Worm (Caenorhabditis elegans) whole organism, L3 larva: ENCODE results near the gene srx-56.

Experiments used
- aly-2 ChIP-seq: fragments of 150-350 bp; optimal IDR thresholded peaks from 2 replicates; lab custom pipeline; 2014; ENCODE audit warnings: missing biosample characterization, missing genetic modification characterization
- elt-1 ChIP-seq: fragments of 150-350 bp; optimal IDR thresholded peaks from 2 replicates; lab custom pipeline; 2014; ENCODE audit warnings: missing biosample characterization, missing genetic modification characterization
- elt-3 ChIP-seq, 3 experiments: fragments of 150-350 bp in 1 of 3; sonication (generic microtip) in 2 of 3; optimal IDR thresholded peaks; 2 replicates in 2 of 3; 4 replicates in 1 of 3; lab custom pipeline; 2014 to 2017; ENCODE audit warnings: missing biosample characterization in 3 of 3, missing genetic modification characterization in 3 of 3
- fkh-10 ChIP-seq: sonication (generic microtip); optimal IDR thresholded peaks from 2 replicates; lab custom pipeline; 2017; ENCODE audit warnings: missing biosample characterization, missing genetic modification reagents, missing genetic modification characterization
- nfya-1 ChIP-seq: sonication (generic microtip); optimal IDR thresholded peaks from 2 replicates; lab custom pipeline; 2017; ENCODE audit warnings: missing genetic modification characterization, mild to moderate bottlenecking, missing compliant biosample characterization, antibody characterized with exemption, moderate library complexity; ENCODE audit not compliant: insufficient read depth
- nhr-11 ChIP-seq: fragments of 150-350 bp; optimal IDR thresholded peaks from 2 replicates; lab custom pipeline; 2014; ENCODE audit warnings: missing biosample characterization, missing genetic modification characterization
- snpc-4 ChIP-seq: fragments of 150-350 bp; optimal IDR thresholded peaks from 2 replicates; lab custom pipeline; 2014; ENCODE audit warnings: missing biosample characterization, missing genetic modification characterization
- tbx-2 ChIP-seq: sonication (generic microtip); optimal IDR thresholded peaks from 2 replicates; lab custom pipeline; 2016; ENCODE audit warnings: mild to moderate bottlenecking, missing genetic modification characterization, missing compliant biosample characterization
- unc-62 ChIP-seq: fragments of 150-350 bp; sonication (generic microtip); optimal IDR thresholded peaks from 4 replicates; lab custom pipeline; 2014; ENCODE audit warnings: missing biosample characterization, missing genetic modification reagents, missing genetic modification characterization

ce11 chrV:7379384-7379783 is 5.2 kb downstream of the srx-56 start, which contains the start of gene srsx-24:
- TF ChIP-seq elt-1: no peak
- no peak for TF ChIP-seq elt-3 (tag; optimal IDR thresholded peaks at IDR 0.05; lab: Kevin White, UChicago)
- TF ChIP-seq nhr-11 (tag; lab: Kevin White, UChicago): no peak
- TF ChIP-seq snpc-4: no peak
- no peak for TF ChIP-seq aly-2 (tag; lab: Kevin White, UChicago)
- TF ChIP-seq tbx-2 (tag; lab: Kevin White, UChicago): no peak
- no peak for TF ChIP-seq unc-62
- TF ChIP-seq nfya-1 (tag; lab: Kevin White, UChicago): no peak
- TF ChIP-seq fkh-10 (GFP tag; lab: Kevin White, UChicago): no peak
